Worm (Caenorhabditis elegans): ENCODE data around the gene F35E12.6.

The F35E12.6 gene

ce11 chrV:13736147-13736546 lies at the start of gene F35E12.6:
Gene F35E12.6 (minus strand): TSS chrV:13736247.
- TF ChIP-seq sem-4 (tag; optimal IDR thresholded peaks at IDR 0.05) (no peak), fos-1 (tag; optimal IDR thresholded peaks at IDR 0.05) (peak; percentile 19)

- TF ChIP-seq mbf-1 (tag; optimal IDR thresholded peaks at IDR 0.05): no peak
- TF ChIP-seq nhr-23 (tag; optimal IDR thresholded peaks at IDR 0.05): no peak
- TF ChIP-seq sma-9 (GFP tag; optimal IDR thresholded peaks at IDR 0.05): no peak
- TF ChIP-seq sma-9 (tag; optimal IDR thresholded peaks at IDR 0.05): no peak
- TF ChIP-seq ztf-4 (tag; optimal IDR thresholded peaks at IDR 0.05): no peak
- no peak for TF ChIP-seq ztf-11 (tag; optimal IDR thresholded peaks at IDR 0.05)
- no peak for TF ChIP-seq nhr-10 (tag; optimal IDR thresholded peaks at IDR 0.05)
- TF ChIP-seq alr-1 (tag; optimal IDR thresholded peaks at IDR 0.05): no peak
- no peak for TF ChIP-seq nhr-129 (tag; optimal IDR thresholded peaks at IDR 0.05)
Measured at ce11 chrV:13785767-13786166, 49.7 kb upstream of the F35E12.6 start.

ce11 chrV:13782190-13782589 lies 46.1 kb upstream of the F35E12.6 start, which contains the start of gene decr-1.1:
Gene decr-1.1 (plus strand): TSS chrV:13782399.
- peak; percentile 26 for TF ChIP-seq fos-1 (tag; optimal IDR thresholded peaks at IDR 0.05)
- no peak for TF ChIP-seq gmeb-1 (tag; optimal IDR thresholded peaks at IDR 0.05)
- peak; percentile 34 for TF ChIP-seq sma-9 (GFP tag; optimal IDR thresholded peaks at IDR 0.05)
- no peak for TF ChIP-seq sma-9 (tag; optimal IDR thresholded peaks at IDR 0.05)
- TF ChIP-seq mab-5 (tag; optimal IDR thresholded peaks at IDR 0.05): no peak
- TF ChIP-seq C34F6.9 (tag; optimal IDR thresholded peaks at IDR 0.05): no peak
- TF ChIP-seq nhr-11 (tag; optimal IDR thresholded peaks at IDR 0.05): no peak
- no peak for TF ChIP-seq ztf-11 (tag; optimal IDR thresholded peaks at IDR 0.05)
- peak; percentile 4 for TF ChIP-seq nhr-129 (tag; optimal IDR thresholded peaks at IDR 0.05)
- TF ChIP-seq crh-2 (tag; optimal IDR thresholded peaks at IDR 0.05): no peak
- no peak for TF ChIP-seq F13H6.1 (tag; optimal IDR thresholded peaks at IDR 0.05)

ce11 chrV:13780902-13781301 lies 44.9 kb upstream of the F35E12.6 start:
- no peak for TF ChIP-seq Y55F3AM.14 (GFP tag; optimal IDR thresholded peaks at IDR 0.05)
- no peak for TF ChIP-seq nhr-10 (tag; optimal IDR thresholded peaks at IDR 0.05)
- TF ChIP-seq ztf-1 (GFP tag; conservative IDR thresholded peaks at IDR 0.05): no peak
- no peak for TF ChIP-seq elt-3 (tag; optimal IDR thresholded peaks at IDR 0.05)
- TF ChIP-seq skn-1 (tag; optimal IDR thresholded peaks at IDR 0.05): no peak
- TF ChIP-seq nhr-77 (tag; optimal IDR thresholded peaks at IDR 0.05): no peak
- no peak for TF ChIP-seq mbf-1 (tag; optimal IDR thresholded peaks at IDR 0.05)
- no peak for TF ChIP-seq sma-9 (GFP tag; optimal IDR thresholded peaks at IDR 0.05)
- no peak for TF ChIP-seq sma-9 (tag; optimal IDR thresholded peaks at IDR 0.05)
- no peak for TF ChIP-seq blmp-1 (tag; optimal IDR thresholded peaks at IDR 0.05; ENCODE audit: insufficient read depth)
- TF ChIP-seq elt-1 (tag; optimal IDR thresholded peaks at IDR 0.05): no peak
- TF ChIP-seq fos-1 (tag; optimal IDR thresholded peaks at IDR 0.05): no peak
- no peak for TF ChIP-seq zag-1 (tag; optimal IDR thresholded peaks at IDR 0.05)

- TF ChIP-seq elt-1 (tag; optimal IDR thresholded peaks at IDR 0.05) (no peak), ztf-1 (GFP tag; conservative IDR thresholded peaks at IDR 0.05) (no peak), peb-1 (tag; optimal IDR thresholded peaks at IDR 0.05) (no peak), ama-1 (optimal IDR thresholded peaks at IDR 0.05) (no peak), nhr-6 (tag; optimal IDR thresholded peaks at IDR 0.05) (no peak), sma-3 (GFP tag; optimal IDR thresholded peaks at IDR 0.05) (no peak), mdl-1 (tag; optimal IDR thresholded peaks at IDR 0.05) (no peak), elt-3 (tag; optimal IDR thresholded peaks at IDR 0.05) (no peak)
Measured at ce11 chrV:13777857-13778256, 41.8 kb upstream of the F35E12.6 start, which contains the start of gene F53C11.9. Gene F53C11.9 (plus strand): TSS chrV:13778015.

ce11 chrV:13775529-13775928 lies 39.5 kb upstream of the F35E12.6 start, which contains the start of gene F53C11.1:
Gene F53C11.1 (plus strand): TSS chrV:13775796.
- TF ChIP-seq nhr-77 (tag; optimal IDR thresholded peaks at IDR 0.05): no peak
- peak; percentile 83 for TF ChIP-seq fos-1 (tag; optimal IDR thresholded peaks at IDR 0.05)

- TF ChIP-seq nhr-11 (tag; optimal IDR thresholded peaks at IDR 0.05): no peak
- TF ChIP-seq fos-1 (tag; optimal IDR thresholded peaks at IDR 0.05): peak; percentile 74
- TF ChIP-seq unc-39 (tag; optimal IDR thresholded peaks at IDR 0.05): no peak
Measured at ce11 chrV:13771209-13771608, 35.2 kb upstream of the F35E12.6 start, which contains the start of gene F20G2.5. Gene F20G2.5 (plus strand): TSS chrV:13771509.

All from whole organism, L2 larva.